Worm (Caenorhabditis elegans) whole organism, mixed stage, embryonic: ENCODE measurements around the gene hcp-1.

ENCODE experiments used
- elt-1 ChIP-seq: sonication (generic microtip); optimal IDR thresholded peaks from 2 replicates; lab custom pipeline; 2017; ENCODE audit warnings: missing genetic modification characterization, mild to moderate bottlenecking, missing compliant biosample characterization, antibody characterized with exemption, moderate library complexity, borderline replicate concordance; ENCODE audit not compliant: insufficient read depth
- elt-3 ChIP-seq: fragments of 150-350 bp; optimal IDR thresholded peaks from 2 replicates; lab custom pipeline; 2014; ENCODE audit warnings: missing biosample characterization, missing genetic modification characterization
- nhr-76 ChIP-seq: sonication (generic microtip); optimal IDR thresholded peaks from 2 replicates; lab custom pipeline; 2017; ENCODE audit warnings: missing biosample characterization, missing genetic modification characterization
- zip-8 ChIP-seq: fragments of 150-350 bp; optimal IDR thresholded peaks from 2 replicates; lab custom pipeline; 2014; ENCODE audit warnings: missing biosample characterization, missing genetic modification characterization

ce11 chrV:6631866-6632265 lies 37.9 kb downstream of the hcp-1 start:
- TF ChIP-seq nhr-76 (tag; lab: Kevin White, UChicago), result no peak
- TF ChIP-seq elt-3, result no peak
- no peak for TF ChIP-seq zip-8 (tag; lab: Kevin White, UChicago)
- no peak for TF ChIP-seq elt-1 (tag; lab: Kevin White, UChicago)
